Fruit fly (Drosophila melanogaster) whole organism, embryonic: ENCODE measurements around the gene Hacd1.

Source experiments
- Atf3 ChIP-seq: fragments of 200-800 bp; sonication (Bioruptor generic); optimal IDR thresholded peaks from 3 replicates; lab custom pipeline; 2016; ENCODE audit warnings: missing biosample characterization, missing genetic modification characterization
- BEAF-32 ChIP-seq: fragments of 200-800 bp; sonication (Bioruptor generic); optimal IDR thresholded peaks from 3 replicates; lab custom pipeline; 2017; ENCODE audit warnings: missing biosample characterization, missing genetic modification characterization, mild to moderate bottlenecking, moderate library complexity, missing genetic modification reagents
- CG10147 ChIP-seq: fragments of 200-800 bp; sonication (Bioruptor generic); optimal IDR thresholded peaks from 2 replicates; lab custom pipeline; 2019; ENCODE audit warnings: missing biosample characterization, mild to moderate bottlenecking, missing genetic modification characterization, moderate library complexity
- CG11398 ChIP-seq: fragments of 200-800 bp; sonication (Bioruptor generic); optimal IDR thresholded peaks from 2 replicates; lab custom pipeline; 2016; ENCODE audit warnings: missing biosample characterization, missing genetic modification characterization
- CG12769 ChIP-seq: fragments of 200-800 bp; sonication (Bioruptor generic); optimal IDR thresholded peaks from 2 replicates; lab custom pipeline; 2019; ENCODE audit warnings: missing biosample characterization, mild to moderate bottlenecking, missing genetic modification characterization, moderate library complexity
- CG14667 ChIP-seq: fragments of 200-800 bp; sonication (Bioruptor generic); IDR thresholded peaks from 2 replicates; pipeline ENCODE4 v1.3.6; 2022; ENCODE audit warnings: missing biosample characterization, missing genetic modification characterization
- CG14965 ChIP-seq: fragments of 200-800 bp; sonication (Bioruptor generic); optimal IDR thresholded peaks from 2 replicates; lab custom pipeline; 2016; ENCODE audit warnings: missing biosample characterization, missing genetic modification characterization, borderline replicate concordance
- CG16779 ChIP-seq: fragments of 200-800 bp; sonication (Bioruptor generic); IDR thresholded peaks from 2 replicates; pipeline ENCODE4 v1.3.6; 2022; ENCODE audit warnings: missing biosample characterization, missing genetic modification characterization
- CG17359 ChIP-seq: fragments of 200-800 bp; sonication (Bioruptor generic); optimal IDR thresholded peaks from 3 replicates; lab custom pipeline; 2018; ENCODE audit warnings: missing biosample characterization, mild to moderate bottlenecking, missing genetic modification characterization, moderate library complexity
- CG2129 ChIP-seq: fragments of 200-800 bp; sonication (Bioruptor generic); IDR thresholded peaks from 2 replicates; pipeline ENCODE4 v1.3.6; 2022; ENCODE audit warnings: missing biosample characterization, missing genetic modification characterization; ENCODE audit not compliant: partially characterized antibody
- CG2199 ChIP-seq: fragments of 200-800 bp; sonication (Bioruptor generic); IDR thresholded peaks from 3 replicates; pipeline ENCODE4 v1.3.6; 2022; ENCODE audit warnings: missing biosample characterization, missing genetic modification characterization
- CG2889 ChIP-seq: fragments of 200-800 bp; sonication (Bioruptor generic); IDR thresholded peaks from 3 replicates; pipeline ENCODE4 v1.3.6; 2022; ENCODE audit warnings: missing biosample characterization, missing genetic modification characterization
- CG31365 ChIP-seq: fragments of 200-800 bp; sonication (Bioruptor generic); optimal IDR thresholded peaks from 2 replicates; lab custom pipeline; 2018; ENCODE audit warnings: missing biosample characterization, mild to moderate bottlenecking, missing genetic modification characterization
- CG33557 ChIP-seq: fragments of 200-800 bp; sonication (Bioruptor generic); optimal IDR thresholded peaks from 2 replicates; lab custom pipeline; 2019; ENCODE audit warnings: missing biosample characterization, mild to moderate bottlenecking, missing genetic modification characterization, moderate library complexity
- CG3847 ChIP-seq: fragments of 200-800 bp; sonication (Bioruptor generic); IDR thresholded peaks from 2 replicates; pipeline ENCODE4 v1.3.6; 2022; ENCODE audit warnings: missing biosample characterization, missing genetic modification characterization
- CG4707 ChIP-seq: fragments of 200-800 bp; sonication (Bioruptor generic); optimal IDR thresholded peaks from 2 replicates; lab custom pipeline; 2018; ENCODE audit warnings: missing biosample characterization, mild to moderate bottlenecking, missing genetic modification characterization, moderate library complexity
- CG6175 ChIP-seq: fragments of 200-800 bp; sonication (Bioruptor generic); IDR thresholded peaks from 3 replicates; pipeline ENCODE4 v1.3.6; 2022; ENCODE audit warnings: missing biosample characterization, missing genetic modification characterization
- CG6689 ChIP-seq: fragments of 200-800 bp; sonication (Bioruptor generic); IDR thresholded peaks from 2 replicates; pipeline ENCODE4 v1.3.6; 2022; ENCODE audit warnings: missing biosample characterization, missing genetic modification characterization
- CG6791 ChIP-seq: fragments of 200-800 bp; sonication (Bioruptor generic); IDR thresholded peaks from 3 replicates; pipeline ENCODE4 v1.3.6; 2022; ENCODE audit warnings: missing biosample characterization, missing genetic modification characterization; ENCODE audit not compliant: partially characterized antibody
- CG6813 ChIP-seq: fragments of 200-800 bp; sonication (Bioruptor generic); optimal IDR thresholded peaks from 2 replicates; lab custom pipeline; 2017; ENCODE audit warnings: missing biosample characterization, missing genetic modification characterization, mild to moderate bottlenecking, moderate library complexity, missing genetic modification reagents
- CG7786 ChIP-seq: fragments of 200-800 bp; sonication (Bioruptor generic); optimal IDR thresholded peaks from 2 replicates; lab custom pipeline; 2016; ENCODE audit warnings: missing biosample characterization, missing genetic modification characterization
- CG8924 ChIP-seq: fragments of 200-800 bp; optimal IDR thresholded peaks from 3 replicates; lab custom pipeline; 2019; ENCODE audit warnings: missing biosample characterization, mild to moderate bottlenecking, missing genetic modification characterization, moderate library complexity
- Chrac-16 ChIP-seq: fragments of 200-800 bp; sonication (Bioruptor generic); optimal IDR thresholded peaks from 3 replicates; lab custom pipeline; 2016; ENCODE audit warnings: missing biosample characterization, missing genetic modification characterization
- Fer1 ChIP-seq: fragments of 200-800 bp; sonication (Bioruptor generic); optimal IDR thresholded peaks from 2 replicates; lab custom pipeline; 2017; ENCODE audit warnings: missing biosample characterization, mild to moderate bottlenecking, missing genetic modification characterization
- H2.0 ChIP-seq: fragments of 200-800 bp; sonication (Bioruptor generic); IDR thresholded peaks from 2 replicates; pipeline ENCODE4 v1.3.6; 2022; ENCODE audit warnings: missing biosample characterization, missing genetic modification characterization
- Hmx ChIP-seq: fragments of 200-800 bp; sonication (Bioruptor generic); optimal IDR thresholded peaks from 2 replicates; lab custom pipeline; 2016; ENCODE audit warnings: missing biosample characterization, missing genetic modification characterization
- Med ChIP-seq: fragments of 200-800 bp; sonication (Bioruptor generic); peaks from one replicate; lab custom pipeline; 2016; ENCODE audit warnings: missing biosample characterization, missing genetic modification characterization, mild to moderate bottlenecking, inconsistent platforms, moderate library complexity
- Mes4 ChIP-seq: fragments of 200-800 bp; sonication (Bioruptor generic); optimal IDR thresholded peaks from 2 replicates; lab custom pipeline; 2016; ENCODE audit warnings: missing biosample characterization, missing genetic modification characterization
- Optix ChIP-seq: fragments of 200-800 bp; sonication (Bioruptor generic); IDR thresholded peaks from 3 replicates; pipeline ENCODE4 v1.3.6; 2022; ENCODE audit warnings: missing biosample characterization, missing genetic modification characterization
- Sry-δ ChIP-seq: fragments of 200-800 bp; sonication (Bioruptor generic); optimal IDR thresholded peaks from 2 replicates; lab custom pipeline; 2016; ENCODE audit warnings: missing biosample characterization, missing genetic modification characterization
- TFAM ChIP-seq: fragments of 200-800 bp; sonication (Bioruptor generic); optimal IDR thresholded peaks from 2 replicates; lab custom pipeline; 2017; ENCODE audit warnings: missing biosample characterization, missing genetic modification characterization, inconsistent platforms
- Tbp ChIP-seq: fragments of >200 bp; optimal IDR thresholded peaks from 2 replicates; lab custom pipeline; 2018; ENCODE audit warnings: missing biosample characterization, missing genetic modification characterization
- Trl ChIP-seq, 3 experiments: fragments of >200 bp in 2 of 3; fragments of 200-800 bp in 1 of 3; sonication (Bioruptor generic) in 1 of 3; optimal IDR thresholded peaks; 2 replicates in 1 of 3; 3 replicates in 2 of 3; lab custom pipeline; 2016 to 2017; ENCODE audit warnings: missing biosample characterization in 1 of 3, missing genetic modification characterization in 1 of 3
- Xrp1 ChIP-seq: fragments of 200-800 bp; sonication (Bioruptor generic); IDR thresholded peaks from 2 replicates; pipeline ENCODE4 v1.3.6; 2022; ENCODE audit warnings: missing biosample characterization, missing genetic modification characterization
- abd-A ChIP-seq: fragments of 200-800 bp; sonication (Bioruptor generic); optimal IDR thresholded peaks from 3 replicates; lab custom pipeline; 2019; ENCODE audit warnings: missing biosample characterization, mild to moderate bottlenecking, missing genetic modification characterization, moderate library complexity
- ash1 ChIP-seq: fragments of 200-800 bp; sonication (Bioruptor generic); optimal IDR thresholded peaks from 2 replicates; lab custom pipeline; 2018; ENCODE audit warnings: missing biosample characterization, mild to moderate bottlenecking, missing genetic modification characterization
- chif ChIP-seq, 2 experiments: fragments of 200-800 bp; sonication (Bioruptor generic); optimal IDR thresholded peaks; 3 replicates each; lab custom pipeline; 2016; ENCODE audit warnings: missing biosample characterization in 2 of 2, missing genetic modification characterization in 2 of 2
- chm ChIP-seq: fragments of 200-800 bp; sonication (Bioruptor generic); IDR thresholded peaks from 2 replicates; pipeline ENCODE4 v1.3.6; 2022; ENCODE audit warnings: missing biosample characterization, missing genetic modification characterization
- croc ChIP-seq: fragments of 200-800 bp; sonication (Bioruptor generic); conservative IDR thresholded peaks from 3 replicates; pipeline ENCODE4 v1.3.6; 2022; ENCODE audit warnings: missing biosample characterization, missing genetic modification characterization
- dimm ChIP-seq: fragments of 200-800 bp; sonication (Bioruptor generic); IDR thresholded peaks from 2 replicates; pipeline ENCODE4 v1.3.6; 2022; ENCODE audit warnings: missing biosample characterization, missing genetic modification characterization
- esg ChIP-seq: fragments of 200-800 bp; sonication (Bioruptor generic); conservative IDR thresholded peaks from 2 replicates; pipeline ENCODE4 v1.3.6; 2022; ENCODE audit warnings: missing biosample characterization, missing genetic modification characterization
- gro ChIP-seq: fragments of 200-800 bp; sonication (Bioruptor generic); optimal IDR thresholded peaks from 2 replicates; lab custom pipeline; 2016; ENCODE audit warnings: missing biosample characterization, missing genetic modification characterization
- jing ChIP-seq: fragments of 200-800 bp; sonication (Bioruptor generic); optimal IDR thresholded peaks from 2 replicates; lab custom pipeline; 2018; ENCODE audit warnings: missing biosample characterization, mild to moderate bottlenecking, missing genetic modification characterization
- lilli ChIP-seq: fragments of 200-800 bp; sonication (Bioruptor generic); optimal IDR thresholded peaks from 3 replicates; lab custom pipeline; 2016; ENCODE audit warnings: missing biosample characterization, missing genetic modification characterization
- maf-S ChIP-seq: fragments of 200-800 bp; sonication (Bioruptor generic); optimal IDR thresholded peaks from 2 replicates; lab custom pipeline; 2016; ENCODE audit warnings: missing biosample characterization, missing genetic modification characterization
- mld ChIP-seq: fragments of 200-800 bp; sonication (Bioruptor generic); IDR thresholded peaks from 3 replicates; pipeline ENCODE4 v1.3.6; 2022; ENCODE audit warnings: missing biosample characterization, missing genetic modification characterization; ENCODE audit not compliant: partially characterized antibody
- phol ChIP-seq: fragments of 200-800 bp; sonication (Bioruptor generic); optimal IDR thresholded peaks from 3 replicates; lab custom pipeline; 2018; ENCODE audit warnings: missing biosample characterization, mild to moderate bottlenecking, missing genetic modification characterization, moderate library complexity
- sob ChIP-seq: fragments of 200-800 bp; sonication (Bioruptor generic); IDR thresholded peaks from 2 replicates; pipeline ENCODE4 v1.3.6; 2022; ENCODE audit warnings: missing biosample characterization, missing genetic modification characterization
- tna ChIP-seq: fragments of 200-800 bp; sonication (Bioruptor generic); IDR thresholded peaks from 2 replicates; pipeline ENCODE4 v1.3.6; 2022; ENCODE audit warnings: missing biosample characterization, missing genetic modification characterization; ENCODE audit not compliant: partially characterized antibody
- twi ChIP-seq: fragments of 200-800 bp; optimal IDR thresholded peaks from 2 replicates; lab custom pipeline; 2019; ENCODE audit warnings: missing biosample characterization, mild to moderate bottlenecking, missing genetic modification characterization, moderate library complexity
- zfh1 ChIP-seq: fragments of 200-800 bp; sonication (Bioruptor generic); IDR thresholded peaks from 3 replicates; pipeline ENCODE4 v1.3.6; 2022; ENCODE audit warnings: missing biosample characterization, missing genetic modification characterization

Hacd1 gene

dm6 chr2L:11987945-11988344 lies 14.1 kb downstream of the Hacd1 start, which contains the start of the genes CG6686 and CG34163 (continued):
- TF ChIP-seq CG6813 (GFP tag; lab: Kevin White, UChicago): no peak
- no peak for TF ChIP-seq chm
- TF ChIP-seq CG7786: peak; percentile 55
- TF ChIP-seq H2.0 (GFP tag; lab: Robert Waterston, UW): no peak
- no peak for TF ChIP-seq CG4707 (GFP tag; lab: Kevin White, UChicago)
- no peak for TF ChIP-seq mld (GFP tag; lab: Robert Waterston, UW)
- TF ChIP-seq CG12769 (tag; lab: Kevin White, UChicago): no peak
- peak; percentile 30 for TF ChIP-seq maf-S
- no peak for TF ChIP-seq jing (GFP tag; lab: Kevin White, UChicago)
- no peak for TF ChIP-seq Atf3 (GFP tag; lab: Kevin White, UChicago)
- TF ChIP-seq phol: peak; percentile 68
- 0 out of 2 replicates have a peak, but pooled peaks have one; percentile 24 for TF ChIP-seq CG3847 (GFP tag; lab: Robert Waterston, UW)
- no peak for TF ChIP-seq CG31365 (tag; lab: Kevin White, UChicago)
- TF ChIP-seq CG6791 (GFP tag; lab: Robert Waterston, UW): no peak
- TF ChIP-seq chif (GFP tag; optimal IDR thresholded peaks at IDR 0.05; lab: Kevin White, UChicago): peak; percentile 31 to 37
- no peak for TF ChIP-seq Trl (optimal IDR thresholded peaks at IDR 0.05; lab: Kevin White, UChicago)
- TF ChIP-seq Trl (GFP tag; optimal IDR thresholded peaks at IDR 0.05; lab: Kevin White, UChicago): no peak
- TF ChIP-seq tna (GFP tag; lab: Robert Waterston, UW): no peak
- peak; percentile 43 for TF ChIP-seq Sry-δ (GFP tag; lab: Kevin White, UChicago)
- no peak for TF ChIP-seq dimm (GFP tag; lab: Robert Waterston, UW)
- no peak for TF ChIP-seq twi (tag; lab: Kevin White, UChicago)
- TF ChIP-seq TFAM (GFP tag; lab: Kevin White, UChicago): no peak
- TF ChIP-seq CG2889: no peak
- TF ChIP-seq CG6175 (GFP tag; lab: Robert Waterston, UW): no peak
- TF ChIP-seq zfh1: peak; percentile 49; the same call in 1 of the 3 replicates
- TF ChIP-seq BEAF-32 (GFP tag; lab: Kevin White, UChicago): peak; percentile 41
- peak; percentile 27; the same call in 1 of the 2 replicates for TF ChIP-seq Xrp1 (GFP tag; lab: Robert Waterston, UW)
- TF ChIP-seq CG10147 (GFP tag; lab: Kevin White, UChicago): peak; percentile 28
- peak; percentile 87 for TF ChIP-seq Med
- TF ChIP-seq CG14667 (GFP tag; lab: Robert Waterston, UW): peak; percentile 20; the same call in 1 of the 2 replicates
- no peak for TF ChIP-seq esg
- no peak for TF ChIP-seq CG16779 (GFP tag; lab: Robert Waterston, UW)
- TF ChIP-seq CG2129 (GFP tag; lab: Robert Waterston, UW): no peak
- 0 out of 3 replicates have a peak, but pooled peaks have one; percentile 29 for TF ChIP-seq CG2199
- TF ChIP-seq Optix: no peak
- TF ChIP-seq Tbp (GFP tag; lab: Kevin White, UChicago): peak; percentile 36
- TF ChIP-seq sob (GFP tag; lab: Robert Waterston, UW): peak; percentile 42; the same call in 1 of the 2 replicates
- TF ChIP-seq CG17359 (tag; lab: Kevin White, UChicago): peak; percentile 35
- TF ChIP-seq CG8924 (tag; lab: Kevin White, UChicago): peak; percentile 64
- TF ChIP-seq Fer1 (GFP tag; lab: Kevin White, UChicago): no peak
- peak; percentile 33 for TF ChIP-seq Chrac-16 (GFP tag; lab: Kevin White, UChicago)
- 0 out of 2 replicates have a peak, but pooled peaks have one; percentile 27 for TF ChIP-seq CG6689 (GFP tag; lab: Robert Waterston, UW)
- TF ChIP-seq croc (GFP tag; lab: Robert Waterston, UW): no peak
- TF ChIP-seq ash1 (GFP tag; lab: Kevin White, UChicago): no peak
- TF ChIP-seq Mes4: no peak
- peak; percentile 32 for TF ChIP-seq CG33557 (GFP tag; lab: Kevin White, UChicago)
- TF ChIP-seq lilli (GFP tag; lab: Kevin White, UChicago): peak; percentile 80
- peak; percentile 31 for TF ChIP-seq gro
- no peak for TF ChIP-seq abd-A (tag; lab: Kevin White, UChicago)
- no peak for TF ChIP-seq CG14965
- TF ChIP-seq Hmx (GFP tag; lab: Kevin White, UChicago): peak; percentile 29
- TF ChIP-seq CG11398: no peak
